Worm (Caenorhabditis elegans): ENCODE results near the gene twf-2.

DNA sequence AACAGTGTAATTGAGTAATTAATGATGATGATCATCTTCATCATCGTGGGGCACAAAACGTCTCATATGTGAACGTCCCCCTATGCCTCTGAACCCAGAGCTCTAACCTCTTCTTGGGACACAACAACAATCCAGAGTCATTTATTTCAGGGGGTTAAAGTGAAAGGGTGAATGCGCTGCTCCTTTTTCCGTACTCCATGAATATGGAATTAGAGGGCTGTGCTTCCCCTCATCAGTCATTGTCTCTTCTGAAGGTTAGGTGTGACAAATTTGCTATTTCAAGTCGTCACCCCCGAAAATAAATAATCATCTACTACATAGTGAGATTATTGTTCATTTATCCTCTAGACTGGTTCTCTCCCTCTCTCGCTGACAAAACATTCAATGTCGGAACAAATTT is 43.7 kb upstream of the twf-2 start:
- no peak for TF ChIP-seq bed-2 (GFP tag; IDR thresholded peaks at IDR 0.05)
- TF ChIP-seq ztf-28 (GFP tag; IDR thresholded peaks at IDR 0.05) = no peak
- TF ChIP-seq madf-8 (GFP tag; conservative IDR thresholded peaks at IDR 0.05) = no peak
- no peak for TF ChIP-seq unc-62 (GFP tag; optimal IDR thresholded peaks at IDR 0.05)
- no peak for TF ChIP-seq F52B5.7 (tag; optimal IDR thresholded peaks at IDR 0.05)
- no peak for TF ChIP-seq sdz-38 (tag; optimal IDR thresholded peaks at IDR 0.05)
- no peak for TF ChIP-seq let-526 (GFP tag; IDR thresholded peaks at IDR 0.05)
